Fruit fly (Drosophila melanogaster): Measurements from ENCODE around the gene unc-4.

Gene unc-4

DNA sequence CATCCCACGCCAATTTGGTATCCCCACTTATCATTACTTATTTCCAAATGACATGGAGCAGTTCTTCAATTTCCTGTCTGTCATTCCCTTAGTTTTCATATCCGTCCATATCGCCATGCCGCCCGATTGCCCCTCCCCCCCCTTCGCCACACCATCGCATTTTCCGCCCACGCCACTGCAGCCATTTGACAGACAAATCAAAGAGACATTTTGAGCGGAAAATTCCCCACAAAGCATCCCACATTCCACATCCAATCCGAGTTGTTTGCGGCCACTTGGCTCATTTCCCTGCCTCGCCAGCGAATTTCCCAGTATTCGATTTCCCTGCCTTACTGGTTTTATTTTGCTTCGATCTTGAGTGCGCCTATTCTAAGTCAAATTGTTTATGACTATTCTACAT, 3.5 kb upstream of the unc-4 start:
- TF ChIP-seq CG17801 (GFP tag; optimal IDR thresholded peaks at IDR 0.05; ENCODE audit: partially characterized antibody): no peak

dm6 chrX:17769179-17769578, 810 bp downstream of the unc-4 start:
- no peak for TF ChIP-seq CG17801 (GFP tag; optimal IDR thresholded peaks at IDR 0.05; ENCODE audit: partially characterized antibody)

- TF ChIP-seq CG17801 (GFP tag; optimal IDR thresholded peaks at IDR 0.05; ENCODE audit: partially characterized antibody): no peak
Observed at dm6 chrX:17771878-17772277, 3.5 kb downstream of the unc-4 start.

dm6 chrX:17774548-17774947, 6.2 kb downstream of the unc-4 start:
- no peak for TF ChIP-seq CG17801 (GFP tag; optimal IDR thresholded peaks at IDR 0.05; ENCODE audit: partially characterized antibody)

DNA sequence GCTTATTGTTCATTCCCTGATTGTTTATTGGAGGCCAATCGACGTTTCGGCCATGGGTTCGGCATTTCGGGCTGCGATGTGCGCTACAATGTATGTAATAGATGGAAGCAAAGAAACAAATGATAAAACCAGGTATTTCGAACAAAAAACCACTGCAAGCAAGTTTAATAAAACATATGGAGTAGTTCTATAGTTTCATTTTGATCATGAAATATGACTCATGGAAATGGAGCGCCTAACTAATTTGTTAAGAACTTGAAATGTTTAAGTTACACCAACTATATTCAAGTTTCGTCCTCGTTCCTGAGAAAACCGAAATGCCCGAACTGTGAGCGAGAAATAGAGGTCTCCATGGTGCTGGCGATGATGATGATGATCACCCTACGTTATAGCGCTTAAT, 11.9 kb downstream of the unc-4 start:
- TF ChIP-seq CG17801 (GFP tag; optimal IDR thresholded peaks at IDR 0.05; ENCODE audit: partially characterized antibody): no peak

dm6 chrX:17780834-17781233, 12.5 kb downstream of the unc-4 start:
- no peak for TF ChIP-seq CG17801 (GFP tag; optimal IDR thresholded peaks at IDR 0.05; ENCODE audit: partially characterized antibody)

dm6 chrX:17782058-17782457, 13.7 kb downstream of the unc-4 start:
- TF ChIP-seq CG17801 (GFP tag; optimal IDR thresholded peaks at IDR 0.05; ENCODE audit: partially characterized antibody): no peak

dm6 chrX:17789413-17790054, 21.2 kb downstream of the unc-4 start:
- no peak for TF ChIP-seq CG17801 (GFP tag; optimal IDR thresholded peaks at IDR 0.05; ENCODE audit: partially characterized antibody)

dm6 chrX:17790072-17790471, 21.7 kb downstream of the unc-4 start:
- TF ChIP-seq CG17801 (GFP tag; optimal IDR thresholded peaks at IDR 0.05; ENCODE audit: partially characterized antibody): no peak

DNA sequence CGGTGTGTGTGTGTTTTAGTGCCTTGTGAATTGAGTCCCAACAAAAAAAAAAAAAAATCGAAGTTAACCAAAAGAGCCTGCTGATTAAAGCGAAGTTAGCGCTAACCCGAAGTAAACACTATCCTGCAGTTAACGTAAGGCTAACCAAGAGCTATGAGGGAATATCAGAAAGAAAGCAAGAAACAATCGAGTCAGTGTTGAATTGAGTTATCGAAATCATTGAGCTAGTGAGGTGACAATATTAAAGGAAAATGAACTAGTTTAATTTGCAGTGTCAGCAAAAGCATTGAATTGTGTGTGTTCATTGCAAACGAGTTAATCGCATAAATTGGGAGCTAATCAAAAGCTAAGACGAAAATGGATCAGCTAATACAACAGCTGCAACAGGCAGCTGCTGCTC, 22.3 kb downstream of the unc-4 start, which contains the start of gene OdsH:
OdsH (plus strand) TSS at position 301 of the 400 bp plus-strand sequence.
- no peak for TF ChIP-seq CG17801 (GFP tag; optimal IDR thresholded peaks at IDR 0.05; ENCODE audit: partially characterized antibody)

dm6 chrX:17799070-17799802, 30.9 kb downstream of the unc-4 start:
- no peak for TF ChIP-seq CG17801 (GFP tag; optimal IDR thresholded peaks at IDR 0.05; ENCODE audit: partially characterized antibody)

dm6 chrX:17799803-17800151, 31.4 kb downstream of the unc-4 start:
- no peak for TF ChIP-seq CG17801 (GFP tag; optimal IDR thresholded peaks at IDR 0.05; ENCODE audit: partially characterized antibody)

DNA sequence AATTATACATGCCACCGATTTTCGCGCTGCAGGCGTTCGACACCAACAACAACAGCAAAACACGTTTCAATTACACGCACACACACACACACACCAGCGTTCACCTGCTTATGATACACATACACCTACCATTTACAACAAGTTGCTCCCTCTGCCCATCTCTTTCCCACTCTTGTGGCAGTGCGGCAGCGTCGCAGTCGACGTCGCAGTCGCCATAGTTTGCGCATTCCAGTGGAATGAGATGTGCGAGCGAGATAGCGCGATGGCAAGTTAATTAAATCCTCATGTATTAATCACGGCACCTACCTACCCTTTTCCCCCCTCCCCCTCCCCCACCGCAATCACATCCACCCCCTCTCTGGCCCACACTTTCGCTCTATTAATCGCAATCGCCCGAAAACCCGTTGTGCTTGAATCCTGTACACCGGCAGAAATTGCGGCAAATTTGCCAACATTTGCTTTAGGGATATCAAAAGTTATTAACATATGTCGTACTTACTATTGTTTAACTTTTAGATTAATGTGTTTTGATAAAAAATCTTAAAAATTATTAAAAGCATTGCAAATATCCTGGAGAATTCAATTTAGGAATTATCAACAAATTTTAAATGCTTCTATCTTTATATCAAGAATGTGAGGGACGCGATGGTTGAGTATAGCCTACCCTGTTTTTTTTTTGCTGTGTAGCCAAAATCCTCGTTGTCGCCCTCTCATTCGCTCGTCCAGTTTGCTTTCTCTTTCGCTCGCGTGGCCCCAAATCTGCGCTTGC, 34.2 kb downstream of the unc-4 start:
- no peak for TF ChIP-seq CG17801 (GFP tag; optimal IDR thresholded peaks at IDR 0.05; ENCODE audit: partially characterized antibody)

DNA sequence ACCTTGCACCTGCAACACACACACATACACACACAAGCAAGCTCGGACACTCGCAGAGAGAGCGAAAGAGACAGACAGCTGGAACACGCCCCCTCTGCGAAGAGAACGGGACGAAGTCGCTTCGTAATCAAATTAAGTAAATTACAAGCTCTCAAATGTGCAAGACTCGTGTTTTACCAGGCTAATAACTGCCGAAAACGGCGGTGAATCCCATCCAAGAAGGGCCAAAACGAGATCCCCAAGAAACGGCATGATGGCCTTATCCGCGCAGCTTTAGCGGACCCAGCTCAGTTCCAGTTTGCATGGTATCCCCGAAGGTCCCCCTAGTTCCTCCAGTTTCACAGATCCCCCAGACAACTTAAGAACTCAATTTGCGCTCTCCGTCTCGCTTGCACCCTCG, 35.7 kb downstream of the unc-4 start:
- no peak for TF ChIP-seq CG17801 (GFP tag; optimal IDR thresholded peaks at IDR 0.05; ENCODE audit: partially characterized antibody)

dm6 chrX:17806335-17806734, 38.0 kb downstream of the unc-4 start:
- TF ChIP-seq CG17801 (GFP tag; optimal IDR thresholded peaks at IDR 0.05; ENCODE audit: partially characterized antibody): no peak

- TF ChIP-seq CG17801 (GFP tag; optimal IDR thresholded peaks at IDR 0.05; ENCODE audit: partially characterized antibody): no peak
Observed at dm6 chrX:17806973-17807372, 38.6 kb downstream of the unc-4 start.

Data from ovary, adult (tissue).